Fruit fly (Drosophila melanogaster) whole organism, embryonic: ENCODE measurements around the gene beta4GalT7.

Experiments
- B-H1 ChIP-seq: fragments of 200-800 bp; sonication (Bioruptor generic); IDR thresholded peaks from 3 replicates; pipeline ENCODE4 v1.3.6; 2022; ENCODE audit warnings: missing biosample characterization, missing genetic modification characterization
- Blimp-1 ChIP-seq: fragments of 200-800 bp; sonication (Bioruptor generic); optimal IDR thresholded peaks from 3 replicates; lab custom pipeline; 2018; ENCODE audit warnings: missing biosample characterization, missing genetic modification characterization, mild to moderate bottlenecking, moderate library complexity, missing genetic modification reagents
- CG10321 ChIP-seq: fragments of 200-800 bp; sonication (Bioruptor generic); IDR thresholded peaks from 2 replicates; pipeline ENCODE4 v1.3.6; 2022; ENCODE audit warnings: missing biosample characterization, missing genetic modification characterization
- CG10979 ChIP-seq: fragments of 200-800 bp; sonication (Bioruptor generic); optimal IDR thresholded peaks from 2 replicates; lab custom pipeline; 2018; ENCODE audit warnings: missing biosample characterization, mild to moderate bottlenecking, missing genetic modification characterization, moderate library complexity
- CG12219 ChIP-seq: fragments of 200-800 bp; sonication (Bioruptor generic); optimal IDR thresholded peaks from 3 replicates; lab custom pipeline; 2018; ENCODE audit warnings: missing biosample characterization, mild to moderate bottlenecking, missing genetic modification characterization
- CG13123 ChIP-seq: fragments of 200-800 bp; sonication (Bioruptor generic); optimal IDR thresholded peaks from 2 replicates; lab custom pipeline; 2016; ENCODE audit warnings: missing biosample characterization, missing genetic modification characterization
- CG14050 ChIP-seq: fragments of 200-800 bp; sonication (Bioruptor generic); IDR thresholded peaks from 3 replicates; pipeline ENCODE4 v1.3.6; 2022; ENCODE audit warnings: missing biosample characterization, missing genetic modification characterization
- CG14441 ChIP-seq: fragments of 200-800 bp; sonication (Bioruptor generic); IDR thresholded peaks from 2 replicates; pipeline ENCODE4 v1.3.6; 2022; ENCODE audit warnings: missing biosample characterization, missing genetic modification characterization
- CG15011 ChIP-seq: fragments of 200-800 bp; sonication (Bioruptor generic); optimal IDR thresholded peaks from 3 replicates; lab custom pipeline; 2018; ENCODE audit warnings: missing biosample characterization, mild to moderate bottlenecking, missing genetic modification characterization
- CG15269 ChIP-seq: fragments of 200-800 bp; sonication (Bioruptor generic); optimal IDR thresholded peaks from 2 replicates; lab custom pipeline; 2018; ENCODE audit warnings: missing biosample characterization, mild to moderate bottlenecking, missing genetic modification characterization, moderate library complexity
- CG2199 ChIP-seq: fragments of 200-800 bp; sonication (Bioruptor generic); IDR thresholded peaks from 3 replicates; pipeline ENCODE4 v1.3.6; 2022; ENCODE audit warnings: missing biosample characterization, missing genetic modification characterization
- CG30403 ChIP-seq: fragments of 200-800 bp; sonication (Bioruptor generic); optimal IDR thresholded peaks from 3 replicates; lab custom pipeline; 2016; ENCODE audit warnings: missing biosample characterization, missing genetic modification characterization
- CG3065 ChIP-seq: fragments of 200-800 bp; sonication (Bioruptor generic); optimal IDR thresholded peaks from 2 replicates; lab custom pipeline; 2016; ENCODE audit warnings: missing biosample characterization, missing genetic modification characterization
- CG31224 ChIP-seq: fragments of 200-800 bp; sonication (Bioruptor generic); IDR thresholded peaks from 2 replicates; pipeline ENCODE4 v1.3.6; 2022; ENCODE audit warnings: missing biosample characterization, missing genetic modification characterization
- CG3163 ChIP-seq: fragments of 200-800 bp; sonication (Bioruptor generic); optimal IDR thresholded peaks from 3 replicates; lab custom pipeline; 2016; ENCODE audit warnings: missing biosample characterization, missing genetic modification characterization
- CG43689 ChIP-seq: fragments of 200-800 bp; sonication (Bioruptor generic); IDR thresholded peaks from 2 replicates; pipeline ENCODE4 v1.3.6; 2022; ENCODE audit warnings: missing biosample characterization, missing genetic modification characterization
- CG4404 ChIP-seq: fragments of 200-800 bp; sonication (Bioruptor generic); IDR thresholded peaks from 2 replicates; pipeline ENCODE4 v1.3.6; 2022; ENCODE audit warnings: missing biosample characterization, missing genetic modification characterization
- CG6689 ChIP-seq: fragments of 200-800 bp; sonication (Bioruptor generic); IDR thresholded peaks from 2 replicates; pipeline ENCODE4 v1.3.6; 2022; ENCODE audit warnings: missing biosample characterization, missing genetic modification characterization
- CG8281 ChIP-seq: fragments of 200-800 bp; sonication (Bioruptor generic); optimal IDR thresholded peaks from 2 replicates; lab custom pipeline; 2018; ENCODE audit warnings: missing biosample characterization, mild to moderate bottlenecking, missing genetic modification characterization, moderate library complexity
- CG8290 ChIP-seq, 3 experiments: fragments of 200-800 bp; sonication (Bioruptor generic); optimal IDR thresholded peaks; 2 replicates each; lab custom pipeline; 2016 to 2019; ENCODE audit warnings: missing biosample characterization in 3 of 3, missing genetic modification characterization in 3 of 3, mild to moderate bottlenecking in 2 of 3, moderate library complexity in 1 of 3
- CG8765 ChIP-seq: fragments of 200-800 bp; sonication (Bioruptor generic); IDR thresholded peaks from 2 replicates; pipeline ENCODE4 v1.3.6; 2022; ENCODE audit warnings: missing biosample characterization, missing genetic modification characterization
- CG8944 ChIP-seq: fragments of 200-800 bp; sonication (Bioruptor generic); optimal IDR thresholded peaks from 3 replicates; lab custom pipeline; 2016; ENCODE audit warnings: missing biosample characterization, missing genetic modification characterization
- CkIIα-i1 ChIP-seq: fragments of 200-800 bp; sonication (Bioruptor generic); IDR thresholded peaks from 2 replicates; pipeline ENCODE4 v1.3.6; 2022; ENCODE audit warnings: missing biosample characterization, missing genetic modification characterization
- Deaf1 ChIP-seq: fragments of 200-800 bp; optimal IDR thresholded peaks from 3 replicates; lab custom pipeline; 2019; ENCODE audit warnings: missing biosample characterization, mild to moderate bottlenecking, missing genetic modification characterization, moderate library complexity
- Dip3 ChIP-seq: fragments of 200-800 bp; sonication (Bioruptor generic); optimal IDR thresholded peaks from 3 replicates; lab custom pipeline; 2016; ENCODE audit warnings: missing biosample characterization, missing genetic modification characterization
- Hmr ChIP-seq: fragments of 200-800 bp; sonication (Bioruptor generic); optimal IDR thresholded peaks from 3 replicates; lab custom pipeline; 2017; ENCODE audit warnings: mild to moderate bottlenecking, missing biosample characterization, missing genetic modification reagents, missing genetic modification characterization
- Mes4 ChIP-seq: fragments of 200-800 bp; sonication (Bioruptor generic); optimal IDR thresholded peaks from 2 replicates; lab custom pipeline; 2016; ENCODE audit warnings: missing biosample characterization, missing genetic modification characterization
- Neu2 ChIP-seq: fragments of 200-800 bp; sonication (Bioruptor generic); optimal IDR thresholded peaks from 3 replicates; lab custom pipeline; 2016; ENCODE audit warnings: missing biosample characterization, missing genetic modification characterization, borderline replicate concordance
- PHDP ChIP-seq: fragments of 200-800 bp; sonication (Bioruptor generic); optimal IDR thresholded peaks from 3 replicates; lab custom pipeline; 2018; ENCODE audit warnings: missing biosample characterization, mild to moderate bottlenecking, missing genetic modification characterization, moderate library complexity
- Pdp1 ChIP-seq, 2 experiments: fragments of 200-800 bp; sonication (Bioruptor generic); optimal IDR thresholded peaks; 3 replicates each; lab custom pipeline; 2016; ENCODE audit warnings: missing biosample characterization in 2 of 2, missing genetic modification characterization in 2 of 2, mild to moderate bottlenecking in 1 of 2, moderate library complexity in 1 of 2
- Sox102F ChIP-seq: fragments of 200-800 bp; sonication (Bioruptor generic); optimal IDR thresholded peaks from 2 replicates; lab custom pipeline; 2018; ENCODE audit warnings: missing biosample characterization, mild to moderate bottlenecking, missing genetic modification characterization, moderate library complexity
- Tbp ChIP-seq: fragments of >200 bp; optimal IDR thresholded peaks from 2 replicates; lab custom pipeline; 2018; ENCODE audit warnings: missing biosample characterization, missing genetic modification characterization
- abd-A ChIP-seq: fragments of 200-800 bp; sonication (Bioruptor generic); optimal IDR thresholded peaks from 3 replicates; lab custom pipeline; 2019; ENCODE audit warnings: missing biosample characterization, mild to moderate bottlenecking, missing genetic modification characterization, moderate library complexity
- ato ChIP-seq: fragments of 200-800 bp; sonication (Bioruptor generic); IDR thresholded peaks from 2 replicates; pipeline ENCODE4 v1.3.6; 2022; ENCODE audit warnings: missing biosample characterization, missing genetic modification characterization; ENCODE audit not compliant: partially characterized antibody
- ci ChIP-seq: fragments of 200-800 bp; sonication (Bioruptor generic); IDR thresholded peaks from 3 replicates; pipeline ENCODE4 v1.3.6; 2022; ENCODE audit warnings: missing biosample characterization, missing genetic modification characterization
- crc ChIP-seq: fragments of 200-800 bp; sonication (Bioruptor generic); optimal IDR thresholded peaks from 2 replicates; lab custom pipeline; 2016; ENCODE audit warnings: missing biosample characterization, missing genetic modification characterization
- croc ChIP-seq: fragments of 200-800 bp; sonication (Bioruptor generic); conservative IDR thresholded peaks from 3 replicates; pipeline ENCODE4 v1.3.6; 2022; ENCODE audit warnings: missing biosample characterization, missing genetic modification characterization
- dmrt11E ChIP-seq: fragments of 200-800 bp; sonication (Bioruptor generic); optimal IDR thresholded peaks from 3 replicates; lab custom pipeline; 2018; ENCODE audit warnings: missing biosample characterization, mild to moderate bottlenecking, missing genetic modification characterization, moderate library complexity
- exex ChIP-seq: fragments of 200-800 bp; sonication (Bioruptor generic); optimal IDR thresholded peaks from 4 replicates; lab custom pipeline; 2018; ENCODE audit warnings: missing biosample characterization, mild to moderate bottlenecking, missing genetic modification characterization, moderate library complexity
- fd96Cb ChIP-seq: fragments of 200-800 bp; sonication (Bioruptor generic); optimal IDR thresholded peaks from 2 replicates; lab custom pipeline; 2018; ENCODE audit warnings: missing biosample characterization, mild to moderate bottlenecking, missing genetic modification characterization, moderate library complexity
- gsb-n ChIP-seq: fragments of 200-800 bp; sonication (Bioruptor generic); optimal IDR thresholded peaks from 3 replicates; lab custom pipeline; 2018; ENCODE audit warnings: missing biosample characterization, mild to moderate bottlenecking, missing genetic modification characterization
- knrl ChIP-seq: fragments of 200-800 bp; sonication (Bioruptor generic); IDR thresholded peaks from 3 replicates; pipeline ENCODE4 v1.3.6; 2022; ENCODE audit warnings: missing biosample characterization, missing genetic modification characterization; ENCODE audit not compliant: partially characterized antibody
- lmd ChIP-seq: fragments of 200-800 bp; sonication (Bioruptor generic); IDR thresholded peaks from 2 replicates; pipeline ENCODE4 v1.3.6; 2022; ENCODE audit warnings: missing biosample characterization, missing genetic modification characterization
- rib ChIP-seq: fragments of 200-800 bp; sonication (Bioruptor generic); IDR thresholded peaks from 2 replicates; pipeline ENCODE4 v1.3.6; 2022; ENCODE audit warnings: missing biosample characterization, missing genetic modification characterization
- row ChIP-seq: fragments of 200-800 bp; sonication (Bioruptor generic); IDR thresholded peaks from 3 replicates; pipeline ENCODE4 v1.3.6; 2022; ENCODE audit warnings: missing biosample characterization, missing genetic modification characterization
- salm ChIP-seq: fragments of 200-800 bp; sonication (Bioruptor generic); optimal IDR thresholded peaks from 2 replicates; lab custom pipeline; 2018; ENCODE audit warnings: missing biosample characterization, mild to moderate bottlenecking, missing genetic modification characterization
- sens ChIP-seq: fragments of 200-800 bp; sonication (Bioruptor generic); peaks from one replicate; lab custom pipeline; 2016; ENCODE audit warnings: missing biosample characterization, missing genetic modification characterization
- sisA ChIP-seq: fragments of 200-800 bp; sonication (Bioruptor generic); IDR thresholded peaks from 2 replicates; pipeline ENCODE4 v1.3.6; 2022; ENCODE audit warnings: missing biosample characterization, missing genetic modification characterization
- sug ChIP-seq: fragments of 200-800 bp; optimal IDR thresholded peaks from 2 replicates; lab custom pipeline; 2019; ENCODE audit warnings: missing biosample characterization, mild to moderate bottlenecking, missing genetic modification characterization, moderate library complexity
- z ChIP-seq: fragments of 200-800 bp; sonication (Bioruptor generic); IDR thresholded peaks from 3 replicates; pipeline ENCODE4 v1.3.6; 2022; ENCODE audit warnings: missing biosample characterization, missing genetic modification characterization

beta4GalT7 gene

DNA sequence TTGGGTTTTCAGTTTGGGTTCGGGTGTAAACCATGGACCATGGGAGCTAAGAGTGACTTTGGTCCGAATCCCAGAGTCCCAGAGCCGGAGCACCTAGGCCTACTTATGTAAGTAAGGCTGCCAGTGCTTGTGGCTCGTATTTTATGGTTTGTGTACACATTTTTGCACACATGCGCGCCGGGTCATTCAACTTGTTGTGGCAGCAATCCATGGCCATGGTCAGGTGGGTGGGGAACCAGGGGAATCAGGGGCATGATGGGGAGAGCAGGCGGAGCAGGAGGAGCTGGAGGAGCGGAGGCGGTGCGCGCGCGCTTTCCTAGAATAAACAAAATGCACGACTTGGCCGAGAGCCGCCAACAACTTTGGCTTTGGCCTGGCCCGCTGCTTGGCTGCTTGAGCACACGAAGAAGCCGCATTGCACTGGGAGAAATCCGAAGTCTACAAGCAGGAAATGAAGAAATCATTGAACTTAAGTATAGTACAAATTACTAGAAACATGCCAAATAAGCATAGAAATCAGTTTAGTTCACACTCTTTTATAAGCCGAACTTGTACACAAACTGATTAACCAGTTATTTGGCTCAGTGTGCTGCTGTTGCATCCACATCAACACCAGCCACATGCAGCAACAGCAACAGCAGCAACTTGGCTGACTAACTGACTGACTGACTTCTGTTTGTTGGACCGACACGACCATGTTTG lies 13.2 kb upstream of the beta4GalT7 start (continued):
- TF ChIP-seq CG3065, result no peak
- no peak for TF ChIP-seq CG10321 (GFP tag; lab: Robert Waterston, UW)
- TF ChIP-seq crc, result no peak
- 0 out of 2 replicates have a peak, but pooled peaks have one; percentile 12 for TF ChIP-seq sisA (GFP tag; lab: Robert Waterston, UW)
- no peak for TF ChIP-seq CG13123
- no peak for TF ChIP-seq PHDP (tag; lab: Kevin White, UChicago)
- no peak for TF ChIP-seq knrl (GFP tag; lab: Robert Waterston, UW)
- no peak for TF ChIP-seq ato
- TF ChIP-seq Dip3, result no peak
- TF ChIP-seq lmd (GFP tag; lab: Robert Waterston, UW), result no peak
- TF ChIP-seq ci, result peak; percentile 29; the same call in 1 of the 3 replicates
- peak; percentile 34; the same call in 1 of the 2 replicates for TF ChIP-seq CG4404 (GFP tag; lab: Robert Waterston, UW)
- peak; percentile 13 for TF ChIP-seq Blimp-1 (GFP tag; lab: Kevin White, UChicago)
- TF ChIP-seq Pdp1 (GFP tag; optimal IDR thresholded peaks at IDR 0.05; lab: Kevin White, UChicago), result no peak
- TF ChIP-seq row, result peak; percentile 14; the same call in 1 of the 3 replicates
- TF ChIP-seq rib, result no peak
- no peak for TF ChIP-seq CG30403
- no peak for TF ChIP-seq Tbp (GFP tag; lab: Kevin White, UChicago)
- no peak for TF ChIP-seq exex
- no peak for TF ChIP-seq salm
- TF ChIP-seq CG8944 (GFP tag; lab: Kevin White, UChicago), result no peak
- TF ChIP-seq CG15269 (tag; lab: Kevin White, UChicago), result no peak
- TF ChIP-seq sug (tag; lab: Kevin White, UChicago), result no peak
- no peak for TF ChIP-seq Deaf1
- no peak for TF ChIP-seq CG14441 (GFP tag; lab: Robert Waterston, UW)
- TF ChIP-seq fd96Cb (tag; lab: Kevin White, UChicago), result no peak
- TF ChIP-seq B-H1 (GFP tag; lab: Robert Waterston, UW), result no peak
- no peak for TF ChIP-seq CG14050 (GFP tag; lab: Robert Waterston, UW)
- no peak for TF ChIP-seq CG8290 (GFP tag; optimal IDR thresholded peaks at IDR 0.05; lab: Kevin White, UChicago)
- TF ChIP-seq CG8290 (tag; optimal IDR thresholded peaks at IDR 0.05; lab: Kevin White, UChicago), result no peak
- no peak for TF ChIP-seq Mes4 (GFP tag; lab: Kevin White, UChicago)
- no peak for TF ChIP-seq CkIIα-i1 (GFP tag; lab: Robert Waterston, UW)
- TF ChIP-seq CG8281 (tag; lab: Kevin White, UChicago), result no peak
- TF ChIP-seq CG8765, result no peak
- TF ChIP-seq CG15011 (GFP tag; lab: Kevin White, UChicago), result no peak
- TF ChIP-seq dmrt11E (tag; lab: Kevin White, UChicago), result peak; percentile 30
- no peak for TF ChIP-seq CG6689 (GFP tag; lab: Robert Waterston, UW)
- no peak for TF ChIP-seq Sox102F (GFP tag; lab: Kevin White, UChicago)
- TF ChIP-seq CG10979 (tag; lab: Kevin White, UChicago), result peak; percentile 40
- no peak for TF ChIP-seq gsb-n (tag; lab: Kevin White, UChicago)
- no peak for TF ChIP-seq CG12219
- TF ChIP-seq Hmr, result no peak
- TF ChIP-seq CG2199 (GFP tag; lab: Robert Waterston, UW), result no peak
- TF ChIP-seq CG3163, result no peak
- TF ChIP-seq croc, result no peak
- peak; percentile 16 for TF ChIP-seq sens (GFP tag; lab: Kevin White, UChicago)
- TF ChIP-seq z (GFP tag; lab: Robert Waterston, UW), result no peak
- no peak for TF ChIP-seq Neu2 (GFP tag; lab: Kevin White, UChicago)
- TF ChIP-seq abd-A (tag; lab: Kevin White, UChicago), result no peak
- no peak for TF ChIP-seq CG43689 (GFP tag; lab: Robert Waterston, UW)
- TF ChIP-seq CG31224 (GFP tag; lab: Robert Waterston, UW), result no peak
